Worm (Caenorhabditis elegans) whole organism, L3 larva: ENCODE data around the gene Y73B6BL.14.
A peak's percentile ranks its signal among the peaks of the same experiment; 100 is the strongest.

ENCODE experiments used
- ZK546.5 ChIP-seq: sonication (generic microtip); optimal IDR thresholded peaks from 2 replicates; lab custom pipeline; 2017; ENCODE audit warnings: missing biosample characterization, missing genetic modification characterization
- aly-2 ChIP-seq: fragments of 150-350 bp; optimal IDR thresholded peaks from 2 replicates; lab custom pipeline; 2014; ENCODE audit warnings: missing biosample characterization, missing genetic modification characterization
- ceh-28 ChIP-seq: fragments of 150-350 bp; optimal IDR thresholded peaks from 2 replicates; lab custom pipeline; 2014; ENCODE audit warnings: missing biosample characterization, missing genetic modification reagents, missing genetic modification characterization
- ceh-82 ChIP-seq: fragments of 150-350 bp; optimal IDR thresholded peaks from 2 replicates; lab custom pipeline; 2014; ENCODE audit warnings: missing biosample characterization, missing genetic modification characterization
- ceh-9 ChIP-seq: sonication (generic microtip); optimal IDR thresholded peaks from 2 replicates; lab custom pipeline; 2018; ENCODE audit warnings: missing biosample characterization, missing genetic modification characterization
- daf-12 ChIP-seq: fragments of 150-350 bp; optimal IDR thresholded peaks from 2 replicates; lab custom pipeline; 2014; ENCODE audit warnings: missing biosample characterization, missing genetic modification reagents, missing genetic modification characterization
- egl-27 ChIP-seq: sonication (generic microtip); optimal IDR thresholded peaks from 4 replicates; lab custom pipeline; 2017; ENCODE audit warnings: missing biosample characterization, missing genetic modification reagents, missing genetic modification characterization
- elt-1 ChIP-seq: fragments of 150-350 bp; optimal IDR thresholded peaks from 2 replicates; lab custom pipeline; 2014; ENCODE audit warnings: missing biosample characterization, missing genetic modification characterization
- elt-2 ChIP-seq: sonication (generic microtip); optimal IDR thresholded peaks from 2 replicates; lab custom pipeline; 2016; ENCODE audit warnings: missing genetic modification reagents, mild to moderate bottlenecking, missing genetic modification characterization, missing compliant biosample characterization
- elt-3 ChIP-seq, 3 experiments: fragments of 150-350 bp in 1 of 3; sonication (generic microtip) in 2 of 3; optimal IDR thresholded peaks; 2 replicates in 2 of 3; 4 replicates in 1 of 3; lab custom pipeline; 2014 to 2017; ENCODE audit warnings: missing biosample characterization in 3 of 3, missing genetic modification characterization in 3 of 3
- eor-1 ChIP-seq, 2 experiments: fragments of 150-350 bp; optimal IDR thresholded peaks; 2 replicates each; lab custom pipeline; 2014 to 2018; ENCODE audit warnings: missing biosample characterization in 2 of 2, missing genetic modification characterization in 2 of 2
- fkh-10 ChIP-seq: sonication (generic microtip); optimal IDR thresholded peaks from 2 replicates; lab custom pipeline; 2017; ENCODE audit warnings: missing biosample characterization, missing genetic modification reagents, missing genetic modification characterization
- fkh-2 ChIP-seq: fragments of 150-350 bp; optimal IDR thresholded peaks from 2 replicates; lab custom pipeline; 2014; ENCODE audit warnings: missing biosample characterization, missing genetic modification reagents, missing genetic modification characterization
- fos-1 ChIP-seq: fragments of 150-350 bp; optimal IDR thresholded peaks from 2 replicates; lab custom pipeline; 2014; ENCODE audit warnings: missing biosample characterization, missing genetic modification characterization
- hmg-11 ChIP-seq: sonication (generic microtip); optimal IDR thresholded peaks from 2 replicates; lab custom pipeline; 2016; ENCODE audit warnings: missing genetic modification characterization, missing compliant biosample characterization
- mml-1 ChIP-seq: fragments of 150-350 bp; sonication (generic microtip); optimal IDR thresholded peaks from 3 replicates; lab custom pipeline; 2014; ENCODE audit warnings: missing biosample characterization, missing genetic modification characterization
- nhr-11 ChIP-seq: fragments of 150-350 bp; optimal IDR thresholded peaks from 2 replicates; lab custom pipeline; 2014; ENCODE audit warnings: missing biosample characterization, missing genetic modification characterization
- nhr-23 ChIP-seq: fragments of 150-350 bp; optimal IDR thresholded peaks from 2 replicates; lab custom pipeline; 2014; ENCODE audit warnings: missing biosample characterization, missing genetic modification reagents, missing genetic modification characterization
- nhr-43 ChIP-seq: sonication (generic microtip); optimal IDR thresholded peaks from 2 replicates; lab custom pipeline; 2016; ENCODE audit warnings: mild to moderate bottlenecking, missing genetic modification characterization, missing compliant biosample characterization; ENCODE audit not compliant: poor library complexity, severe bottlenecking
- nhr-67 ChIP-seq: fragments of 150-350 bp; optimal IDR thresholded peaks from 2 replicates; lab custom pipeline; 2014; ENCODE audit warnings: missing biosample characterization, missing genetic modification characterization
- nhr-76 ChIP-seq: fragments of 150-350 bp; sonication (generic microtip); optimal IDR thresholded peaks from 5 replicates; lab custom pipeline; 2014; ENCODE audit warnings: missing biosample characterization, missing genetic modification characterization
- nhr-77 ChIP-seq: fragments of 150-350 bp; optimal IDR thresholded peaks from 2 replicates; lab custom pipeline; 2014; ENCODE audit warnings: missing biosample characterization, missing genetic modification characterization
- pha-4 ChIP-seq: fragments of 150-350 bp; optimal IDR thresholded peaks from 2 replicates; lab custom pipeline; 2014; ENCODE audit warnings: missing biosample characterization, missing genetic modification reagents, missing genetic modification characterization
- pqm-1 ChIP-seq: fragments of 150-350 bp; optimal IDR thresholded peaks from 2 replicates; lab custom pipeline; 2017; ENCODE audit warnings: missing biosample characterization, missing genetic modification characterization, inconsistent platforms
- sea-2 ChIP-seq: fragments of 150-350 bp; sonication (generic microtip); optimal IDR thresholded peaks from 4 replicates; lab custom pipeline; 2014; ENCODE audit warnings: missing biosample characterization, missing genetic modification reagents, missing genetic modification characterization
- skn-1 ChIP-seq: fragments of 150-350 bp; optimal IDR thresholded peaks from 2 replicates; lab custom pipeline; 2014; ENCODE audit warnings: missing biosample characterization, missing genetic modification characterization
- snpc-4 ChIP-seq: fragments of 150-350 bp; optimal IDR thresholded peaks from 2 replicates; lab custom pipeline; 2014; ENCODE audit warnings: missing biosample characterization, missing genetic modification characterization
- tbx-2 ChIP-seq: sonication (generic microtip); optimal IDR thresholded peaks from 2 replicates; lab custom pipeline; 2016; ENCODE audit warnings: mild to moderate bottlenecking, missing genetic modification characterization, missing compliant biosample characterization
- unc-39 ChIP-seq: sonication (generic microtip); optimal IDR thresholded peaks from 4 replicates; lab custom pipeline; 2017; ENCODE audit warnings: missing biosample characterization, missing genetic modification characterization
- unc-62 ChIP-seq: fragments of 150-350 bp; sonication (generic microtip); optimal IDR thresholded peaks from 4 replicates; lab custom pipeline; 2014; ENCODE audit warnings: missing biosample characterization, missing genetic modification reagents, missing genetic modification characterization
- zag-1 ChIP-seq: fragments of 150-350 bp; optimal IDR thresholded peaks from 2 replicates; lab custom pipeline; 2014; ENCODE audit warnings: missing biosample characterization, missing genetic modification characterization
- ztf-4 ChIP-seq: fragments of 150-350 bp; optimal IDR thresholded peaks from 2 replicates; lab custom pipeline; 2014; ENCODE audit warnings: missing biosample characterization, missing genetic modification characterization

Gene Y73B6BL.14

DNA sequence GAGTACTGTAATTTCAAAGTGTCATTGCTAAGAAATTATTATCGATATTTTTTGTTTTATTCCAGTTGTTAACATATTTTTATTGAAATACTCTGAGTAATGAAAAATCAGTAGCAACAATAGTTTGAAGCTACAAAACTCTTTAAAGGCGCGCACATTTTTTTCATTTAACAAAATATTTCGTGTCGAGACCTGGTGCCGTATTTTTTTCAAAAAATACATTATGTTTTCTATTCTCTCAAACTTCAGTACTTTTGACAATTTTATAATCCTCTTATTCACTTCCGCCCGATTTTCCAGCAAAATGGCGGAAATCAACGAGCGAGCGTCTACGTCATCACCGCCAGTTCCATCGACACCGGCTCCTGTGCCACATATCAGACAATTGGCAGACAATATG lies 8.9 kb downstream of the Y73B6BL.14 start, which contains the start of gene blos-2:
Gene blos-2 (plus strand): TSS at position 301 of the 400 bp plus-strand sequence.
- no peak for TF ChIP-seq pha-4 (tag; lab: Kevin White, UChicago)
- no peak for TF ChIP-seq pqm-1 (tag; lab: Kevin White, UChicago)
- TF ChIP-seq nhr-76 (tag; lab: Kevin White, UChicago), result no peak
- no peak for TF ChIP-seq nhr-43 (tag; lab: Kevin White, UChicago)
- no peak for TF ChIP-seq ztf-4 (tag; lab: Kevin White, UChicago)
- TF ChIP-seq elt-1 (tag; lab: Kevin White, UChicago), result no peak
- TF ChIP-seq ZK546.5 (tag; lab: Kevin White, UChicago), result no peak
- no peak for TF ChIP-seq unc-62 (GFP tag; lab: Kevin White, UChicago)
- no peak for TF ChIP-seq nhr-23 (tag; lab: Kevin White, UChicago)
- no peak for TF ChIP-seq nhr-11
- no peak for TF ChIP-seq fkh-2 (tag; lab: Kevin White, UChicago)
- TF ChIP-seq sea-2 (GFP tag; lab: Kevin White, UChicago), result no peak
- no peak for TF ChIP-seq ceh-28 (tag; lab: Kevin White, UChicago)
- TF ChIP-seq, all 47 proteins: peak for 0

DNA sequence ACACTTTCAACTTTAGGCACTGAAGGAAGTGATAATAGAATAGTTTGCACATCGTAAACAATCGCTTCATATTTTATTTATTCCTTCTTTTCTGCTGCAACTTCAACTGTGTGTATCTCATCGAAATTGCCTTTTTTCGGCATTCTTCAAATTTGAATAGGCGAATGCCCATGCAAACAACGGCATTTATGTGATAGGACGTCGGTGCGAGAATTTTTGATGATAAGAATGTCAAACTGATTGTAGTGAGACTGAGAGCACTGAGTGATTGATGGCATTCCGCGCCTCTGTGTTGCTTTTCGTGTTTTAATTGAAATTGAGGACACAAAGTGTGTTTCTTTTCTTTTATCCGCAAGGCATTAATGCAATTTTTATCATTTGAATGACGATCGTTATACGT lies 12.0 kb downstream of the Y73B6BL.14 start:
- TF ChIP-seq ztf-4 (tag; lab: Kevin White, UChicago), result no peak
- peak; percentile 81 for TF ChIP-seq elt-2 (tag; lab: Kevin White, UChicago)
- peak; percentile 37 for TF ChIP-seq pqm-1 (tag; lab: Kevin White, UChicago)
- TF ChIP-seq nhr-77 (tag; lab: Kevin White, UChicago), result no peak
- TF ChIP-seq nhr-23 (tag; lab: Kevin White, UChicago), result no peak

DNA sequence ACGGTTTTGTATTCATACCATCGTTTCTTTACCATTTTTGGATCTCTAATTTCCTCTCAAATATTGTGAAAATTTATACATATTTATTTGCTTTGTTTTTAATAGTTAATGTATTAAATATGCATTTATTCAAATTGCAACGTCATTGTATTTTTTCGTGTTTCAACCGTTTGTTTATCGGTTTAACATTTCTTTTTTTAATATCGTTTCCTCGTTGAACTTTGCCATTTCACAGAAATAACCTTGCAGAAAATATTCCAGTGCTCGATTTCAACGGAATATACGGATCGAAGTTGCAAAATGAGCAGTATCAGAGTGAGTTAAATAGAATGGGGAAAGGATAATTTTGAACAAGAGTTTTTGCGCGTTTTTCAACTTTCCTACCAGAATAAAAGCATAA lies 13.4 kb downstream of the Y73B6BL.14 start, which contains the start of gene seu-1:
Gene seu-1 (plus strand): TSS at position 301 of the 400 bp plus-strand sequence.
- no peak for TF ChIP-seq elt-1 (tag; lab: Kevin White, UChicago)
- no peak for TF ChIP-seq snpc-4 (tag; lab: Kevin White, UChicago)
- no peak for TF ChIP-seq unc-62 (GFP tag; lab: Kevin White, UChicago)
- no peak for TF ChIP-seq nhr-67 (tag; lab: Kevin White, UChicago)
- no peak for TF ChIP-seq tbx-2 (tag; lab: Kevin White, UChicago)
- no peak for TF ChIP-seq egl-27 (tag; lab: Kevin White, UChicago)
- TF ChIP-seq hmg-11 (tag; lab: Kevin White, UChicago), result no peak
- no peak for TF ChIP-seq fos-1 (tag; lab: Kevin White, UChicago)
- no peak for TF ChIP-seq fkh-10 (GFP tag; lab: Kevin White, UChicago)
- no peak for TF ChIP-seq daf-12 (tag; lab: Kevin White, UChicago)
- TF ChIP-seq eor-1 (tag; optimal IDR thresholded peaks at IDR 0.05; lab: Kevin White, UChicago), result no peak
- TF ChIP-seq ZK546.5 (tag; lab: Kevin White, UChicago), result no peak
- TF ChIP-seq, all 47 proteins: peak for 0

DNA sequence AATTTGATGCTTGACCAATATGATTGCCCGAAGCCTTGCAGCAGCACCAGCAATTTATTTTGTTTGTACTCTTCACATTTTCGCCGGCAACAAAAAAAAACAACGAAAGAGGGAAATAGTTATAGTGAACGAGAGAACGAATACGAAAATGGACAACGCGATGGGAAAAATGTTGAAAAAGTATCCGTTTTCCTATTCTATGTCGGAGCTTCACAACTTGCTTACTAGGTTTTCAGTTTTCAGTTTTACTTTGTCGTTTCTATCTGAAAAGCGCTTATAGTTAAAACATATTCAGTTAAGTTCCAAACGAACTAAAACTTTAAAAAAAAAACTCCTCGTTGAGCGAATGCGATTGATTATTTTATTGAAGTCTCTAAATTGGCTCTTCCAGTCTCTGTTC lies 14.6 kb downstream of the Y73B6BL.14 start:
- TF ChIP-seq elt-3 (tag; optimal IDR thresholded peaks at IDR 0.05; lab: Kevin White, UChicago), result no peak
- TF ChIP-seq aly-2 (tag; lab: Kevin White, UChicago), result no peak
- no peak for TF ChIP-seq nhr-23 (tag; lab: Kevin White, UChicago)
- TF ChIP-seq hmg-11 (tag; lab: Kevin White, UChicago), result no peak
- TF ChIP-seq zag-1 (tag; lab: Kevin White, UChicago), result no peak
- TF ChIP-seq ztf-4 (tag; lab: Kevin White, UChicago), result no peak
- TF ChIP-seq unc-39 (tag; lab: Kevin White, UChicago), result no peak
- no peak for TF ChIP-seq elt-1 (tag; lab: Kevin White, UChicago)
- no peak for TF ChIP-seq nhr-77 (tag; lab: Kevin White, UChicago)
- TF ChIP-seq nhr-76 (tag; lab: Kevin White, UChicago), result no peak
- no peak for TF ChIP-seq ceh-9 (tag; lab: Kevin White, UChicago)
- no peak for TF ChIP-seq fkh-2 (tag; lab: Kevin White, UChicago)
- no peak for TF ChIP-seq ceh-82
- no peak for TF ChIP-seq skn-1
- TF ChIP-seq unc-62 (GFP tag; lab: Kevin White, UChicago), result no peak
- no peak for TF ChIP-seq mml-1 (tag; lab: Kevin White, UChicago)
- TF ChIP-seq daf-12 (tag; lab: Kevin White, UChicago), result no peak
